Worm (Caenorhabditis elegans): ENCODE data around the gene Y43F8B.11.

DNA sequence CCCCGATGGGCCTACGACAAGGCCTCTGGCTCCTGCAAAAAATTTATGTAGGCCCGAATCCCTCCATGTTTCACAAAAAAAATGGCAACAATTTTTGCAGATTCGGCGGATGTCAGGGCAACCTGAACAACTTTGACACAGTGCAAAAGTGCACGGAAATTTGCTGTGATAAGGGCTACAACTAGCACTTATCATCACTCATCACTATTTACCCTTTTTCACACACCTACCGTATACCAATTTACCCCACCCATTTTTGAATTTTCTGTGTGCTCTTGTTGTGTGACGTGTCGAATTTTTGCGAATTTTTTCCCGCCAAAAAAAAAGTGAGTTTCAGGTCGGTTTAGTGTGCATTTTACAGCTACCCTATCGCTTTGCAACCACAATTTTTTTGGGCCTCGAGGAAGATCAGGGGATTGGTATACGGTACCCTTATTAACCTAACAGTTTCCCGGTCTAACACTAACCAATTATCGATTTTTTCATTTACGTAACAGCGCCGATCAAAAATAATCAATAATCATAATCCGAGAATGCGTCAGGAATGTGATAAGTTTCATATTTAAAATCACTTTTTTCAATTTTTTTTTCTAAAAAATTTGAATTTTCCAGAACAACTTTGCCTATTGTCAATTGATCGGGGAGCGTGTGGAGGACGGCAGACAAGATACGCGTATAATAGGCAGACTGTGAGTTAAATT, 48.1 kb downstream of the Y43F8B.11 start:
- peak; percentile 61 for TF ChIP-seq nhr-28 (tag; optimal IDR thresholded peaks at IDR 0.05)
- TF ChIP-seq T26A8.4 (GFP tag; IDR thresholded peaks at IDR 0.05), result no peak
- no peak for TF ChIP-seq fkh-10 (GFP tag; optimal IDR thresholded peaks at IDR 0.05)

Measured in whole organism, L4 larva.